Fruit fly (Drosophila melanogaster): ENCODE results near the gene CG10077.

- no peak for TF ChIP-seq Hr83 (GFP tag; optimal IDR thresholded peaks at IDR 0.05; ENCODE audit: poor library complexity, severe bottlenecking)
- no peak for TF ChIP-seq ey (GFP tag; optimal IDR thresholded peaks at IDR 0.05)
- no peak for TF ChIP-seq h (GFP tag; optimal IDR thresholded peaks at IDR 0.05)
- TF ChIP-seq dl (GFP tag; optimal IDR thresholded peaks at IDR 0.05; ENCODE audit: insufficient read depth in 1 of 2, partially characterized antibody in 2 of 2): no peak
- TF ChIP-seq fru (GFP tag; optimal IDR thresholded peaks at IDR 0.05): no peak
- no peak for TF ChIP-seq N (GFP tag; optimal IDR thresholded peaks at IDR 0.05)
- TF ChIP-seq pan (optimal IDR thresholded peaks at IDR 0.05): no peak
- no peak for TF ChIP-seq OdsH (GFP tag; optimal IDR thresholded peaks at IDR 0.05)
- TF ChIP-seq usp (GFP tag; optimal IDR thresholded peaks at IDR 0.05): no peak
- no peak for TF ChIP-seq rgr (GFP tag; optimal IDR thresholded peaks at IDR 0.05)
These were observed 25.5 kb upstream of the CG10077 start for dm6 chr3L:6981109-6981741.

All from whole organism, wandering third instar larva.